Fruit fly (Drosophila melanogaster) whole organism, wandering third instar larva: ENCODE measurements around the gene gry.

Source experiments
- Abd-B ChIP-seq: fragments of >200 bp; optimal IDR thresholded peaks from 2 replicates; lab custom pipeline; 2017; ENCODE audit warnings: missing biosample characterization, missing genetic modification characterization
- CG9705 ChIP-seq: fragments of 200-800 bp; sonication (Bioruptor generic); optimal IDR thresholded peaks from 2 replicates; lab custom pipeline; 2018; ENCODE audit warnings: missing biosample characterization, mild to moderate bottlenecking, missing genetic modification characterization
- OdsH ChIP-seq: fragments of 200-800 bp; sonication (Bioruptor generic); optimal IDR thresholded peaks from 2 replicates; lab custom pipeline; 2016; ENCODE audit warnings: missing biosample characterization, mild to moderate bottlenecking, missing genetic modification characterization
- Sp1 ChIP-seq: fragments of 200-800 bp; sonication (Bioruptor generic); optimal IDR thresholded peaks from 3 replicates; lab custom pipeline; 2019; ENCODE audit warnings: missing biosample characterization, mild to moderate bottlenecking, missing genetic modification characterization, moderate library complexity
- Vsx2 ChIP-seq: fragments of 200-300, 225-300 bp; sonication (Bioruptor generic); optimal IDR thresholded peaks from 2 replicates; lab custom pipeline; 2018; ENCODE audit warnings: missing biosample characterization, missing genetic modification characterization; ENCODE audit not compliant: partially characterized antibody
- brk ChIP-seq: fragments of 200-800 bp; sonication (Bioruptor generic); optimal IDR thresholded peaks from 2 replicates; lab custom pipeline; 2016; ENCODE audit warnings: missing biosample characterization, mild to moderate bottlenecking, missing genetic modification characterization
- dl ChIP-seq, 2 experiments: fragments of 175-275, 200-275 bp in 1 of 2; fragments of 200-275 bp in 1 of 2; sonication (Bioruptor generic); optimal IDR thresholded peaks; lab custom pipeline; 2018; ENCODE audit warnings: mild to moderate bottlenecking in 2 of 2, missing biosample characterization in 2 of 2, missing genetic modification characterization in 2 of 2, moderate library complexity in 2 of 2; ENCODE audit not compliant: partially characterized antibody in 2 of 2, insufficient read depth in 1 of 2
- foxo ChIP-seq, 2 experiments: fragments of 200-800 bp; sonication (Bioruptor generic); optimal IDR thresholded peaks; 2 replicates in 1 of 2; 3 replicates in 1 of 2; lab custom pipeline; 2016 to 2017; ENCODE audit warnings: missing biosample characterization in 2 of 2, missing genetic modification characterization in 2 of 2
- h ChIP-seq: fragments of 200-800 bp; sonication (Bioruptor generic); optimal IDR thresholded peaks from 3 replicates; lab custom pipeline; 2016; ENCODE audit warnings: missing biosample characterization, mild to moderate bottlenecking, missing genetic modification characterization
- lola ChIP-seq: fragments of >200 bp; optimal IDR thresholded peaks from 2 replicates; lab custom pipeline; 2017; ENCODE audit warnings: missing biosample characterization, missing genetic modification characterization
- rgr ChIP-seq: fragments of 200-800 bp; sonication (Bioruptor generic); optimal IDR thresholded peaks from 3 replicates; lab custom pipeline; 2016; ENCODE audit warnings: missing biosample characterization, mild to moderate bottlenecking, missing genetic modification characterization
- sv ChIP-seq: fragments of 200-800 bp; sonication (Bioruptor generic); optimal IDR thresholded peaks from 3 replicates; lab custom pipeline; 2016; ENCODE audit warnings: missing biosample characterization, missing genetic modification characterization
- usp ChIP-seq: fragments of >200 bp; optimal IDR thresholded peaks from 2 replicates; lab custom pipeline; 2017; ENCODE audit warnings: missing biosample characterization, missing genetic modification characterization

dm6 chr3L:3252884-3253283 is 54.0 kb downstream of the gry start:
- TF ChIP-seq foxo (GFP tag; optimal IDR thresholded peaks at IDR 0.05; lab: Kevin White, UChicago) (no peak), dl (GFP tag; optimal IDR thresholded peaks at IDR 0.05; lab: Kevin White, UChicago; ENCODE audit: insufficient read depth in 1 of 2, partially characterized antibody in 2 of 2) (no peak), Sp1 (GFP tag; lab: Kevin White, UChicago) (no peak), CG9705 (GFP tag; lab: Kevin White, UChicago) (no peak), brk (GFP tag; lab: Kevin White, UChicago) (no peak), sv (GFP tag; lab: Kevin White, UChicago) (no peak), h (GFP tag; lab: Kevin White, UChicago) (no peak), OdsH (no peak), rgr (GFP tag; lab: Kevin White, UChicago) (no peak), usp (no peak), Vsx2 (GFP tag; lab: Kevin White, UChicago) (no peak), Abd-B (GFP tag; lab: Kevin White, UChicago) (no peak), lola (no peak)
